Worm (Caenorhabditis elegans) whole organism, dauer: ENCODE measurements around the gene C14E2.7.

ENCODE experiments used
- unc-62 ChIP-seq: sonication (generic microtip); optimal IDR thresholded peaks from 2 replicates; lab custom pipeline; 2017; ENCODE audit warnings: missing biosample characterization, missing genetic modification reagents, missing genetic modification characterization

Gene C14E2.7

DNA sequence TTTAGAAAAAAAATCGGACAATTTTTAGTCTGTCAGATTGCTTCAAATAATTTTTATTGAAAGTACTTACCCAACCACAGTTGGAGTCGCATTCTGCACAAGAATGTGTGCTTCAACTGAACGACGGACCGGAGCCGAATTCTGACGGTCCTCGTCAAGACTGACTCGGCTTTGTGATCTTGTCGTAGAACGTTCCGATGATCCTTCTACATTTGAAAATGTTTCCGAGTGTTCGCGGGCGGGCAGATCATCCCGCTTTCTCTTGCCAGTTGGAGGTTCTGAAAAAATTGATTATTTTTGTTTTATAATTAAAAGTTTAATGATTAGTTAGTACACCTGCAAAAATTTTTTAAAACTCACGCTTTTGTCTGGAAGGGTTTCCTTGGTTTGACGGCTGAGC, 31.5 kb downstream of the C14E2.7 start:
- no peak for TF ChIP-seq unc-62 (GFP tag; lab: Kevin White, UChicago)

DNA sequence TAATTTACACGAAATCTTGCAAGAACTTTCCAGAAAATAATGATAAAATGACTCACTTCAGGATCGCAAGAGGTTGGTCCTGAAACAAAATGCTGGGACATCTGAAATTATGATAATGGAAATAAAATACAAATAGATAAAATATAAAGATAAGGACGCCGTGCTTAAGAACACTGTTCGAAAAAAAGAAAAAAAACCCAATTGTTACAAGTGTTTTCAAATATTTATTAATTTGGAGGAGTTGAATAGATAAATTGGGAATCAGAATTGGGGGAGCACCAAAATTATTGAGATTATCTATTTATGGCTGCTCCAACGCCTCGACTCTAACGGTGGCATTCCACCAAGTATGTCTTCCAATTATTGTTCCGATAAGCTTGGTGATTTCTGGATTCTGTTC, 32.4 kb downstream of the C14E2.7 start, which contains the start of gene ceh-41:
Gene ceh-41, minus strand, starts transcription at position 101 of the 400 bp plus-strand sequence.
- no peak for TF ChIP-seq unc-62 (GFP tag; lab: Kevin White, UChicago)

DNA sequence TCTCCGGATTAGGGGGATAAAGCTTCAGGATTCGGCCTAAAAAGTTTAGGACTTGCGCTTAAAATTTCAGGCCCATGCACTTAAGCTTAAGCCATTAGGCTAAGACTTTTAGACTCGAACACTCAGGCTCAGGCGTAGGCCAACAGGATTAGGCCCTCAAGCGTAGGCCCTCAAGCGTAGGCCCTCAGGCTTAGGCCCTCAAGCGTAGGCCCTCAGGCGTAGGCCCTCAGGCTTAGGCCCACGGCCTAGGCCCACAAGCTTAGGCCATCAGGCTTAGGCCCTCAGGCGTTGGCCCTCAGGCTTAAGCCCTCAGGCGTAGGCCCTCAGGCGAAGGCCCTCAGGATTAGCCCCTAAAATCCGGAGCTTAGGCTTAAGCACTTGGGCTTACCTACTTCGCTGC, 34.3 kb downstream of the C14E2.7 start:
- TF ChIP-seq unc-62 (GFP tag; lab: Kevin White, UChicago), result no peak

DNA sequence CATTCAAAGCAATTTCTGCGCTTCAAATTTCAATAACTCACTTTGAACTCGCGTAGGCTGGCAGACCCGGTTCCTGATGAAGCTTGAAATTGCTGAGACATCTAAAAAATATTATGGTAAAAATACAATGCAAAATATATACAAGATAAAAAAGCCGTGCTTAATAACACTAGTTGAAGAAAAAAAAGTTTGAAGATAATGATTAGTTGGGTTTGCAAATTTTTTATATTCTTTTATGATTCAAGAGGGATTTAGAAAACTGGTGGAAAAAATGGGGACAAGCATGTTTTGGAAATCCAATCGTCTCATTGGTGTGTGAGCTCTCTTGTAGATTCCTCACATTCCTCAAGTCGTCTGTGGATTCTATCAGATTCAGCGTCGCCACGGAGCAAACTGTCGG, 36.4 kb downstream of the C14E2.7 start, which contains the start of gene ceh-21:
Gene ceh-21, minus strand, starts transcription at position 101 of the 400 bp plus-strand sequence.
- TF ChIP-seq unc-62 (GFP tag; lab: Kevin White, UChicago), result no peak

DNA sequence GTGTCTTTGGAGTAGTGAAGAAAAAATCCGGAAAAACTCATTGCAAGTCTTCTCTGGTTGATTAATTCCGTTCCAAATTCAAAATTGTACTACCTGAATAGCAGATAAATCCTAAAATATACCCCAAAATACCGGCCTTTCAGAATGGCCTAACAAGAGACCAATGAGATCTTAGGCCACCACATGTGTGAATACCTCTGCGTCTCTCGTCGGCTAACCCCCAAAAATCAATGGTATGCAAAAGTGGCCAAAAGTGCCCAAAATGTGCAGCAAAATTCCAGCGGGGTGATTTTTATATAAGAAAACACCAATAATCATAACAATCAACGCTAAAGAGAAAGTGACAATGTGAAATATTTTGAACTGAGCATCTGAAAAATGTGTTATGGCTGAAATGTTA, 37.4 kb downstream of the C14E2.7 start, which contains the start of gene T26C11.9:
Gene T26C11.9, minus strand, starts transcription at position 254 of the 400 bp plus-strand sequence.
- TF ChIP-seq unc-62 (GFP tag; lab: Kevin White, UChicago), result no peak

DNA sequence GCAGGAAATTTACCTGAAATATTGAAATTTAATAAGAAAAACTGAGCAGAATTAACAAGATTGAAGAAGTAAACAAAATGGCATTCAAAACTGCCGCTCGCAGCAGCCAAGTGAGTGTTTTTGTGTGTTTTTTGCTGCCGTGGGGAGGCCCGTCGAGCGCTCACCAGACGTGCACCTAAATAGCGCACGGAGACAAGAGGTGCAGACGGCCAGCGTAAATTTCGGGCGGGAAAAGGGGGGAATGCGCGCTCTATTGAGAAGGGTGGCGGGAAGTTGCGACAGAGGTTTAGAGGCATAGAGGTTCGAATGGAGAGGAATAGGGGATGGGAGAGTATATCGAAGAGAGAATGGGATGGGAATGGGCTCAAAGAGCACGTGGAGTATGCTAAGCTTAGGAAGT, 40.0 kb downstream of the C14E2.7 start, which contains the start of gene ceh-39:
Gene ceh-39, minus strand, starts transcription at position 13 of the 400 bp plus-strand sequence.
- TF ChIP-seq unc-62 (GFP tag; lab: Kevin White, UChicago), result no peak

DNA sequence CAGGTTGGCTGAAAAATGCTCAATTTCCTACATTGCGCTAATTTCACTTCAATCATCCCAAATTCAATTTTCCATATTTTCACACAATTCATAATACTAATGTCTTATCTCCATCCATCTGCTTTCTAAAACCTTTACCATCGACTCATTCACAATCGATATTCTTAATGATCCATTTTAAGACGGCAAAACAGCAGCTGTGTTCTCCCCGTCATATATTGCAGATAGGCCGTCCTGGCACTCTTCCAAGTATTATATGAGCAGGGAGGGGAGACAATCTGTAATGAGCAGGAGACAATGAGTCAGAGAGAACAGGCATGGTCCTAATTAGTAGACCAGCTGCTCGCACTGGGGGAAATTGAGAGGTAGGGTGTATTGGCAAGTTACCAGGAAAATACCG, 41.6 kb downstream of the C14E2.7 start:
- TF ChIP-seq unc-62 (GFP tag; lab: Kevin White, UChicago), result no peak

DNA sequence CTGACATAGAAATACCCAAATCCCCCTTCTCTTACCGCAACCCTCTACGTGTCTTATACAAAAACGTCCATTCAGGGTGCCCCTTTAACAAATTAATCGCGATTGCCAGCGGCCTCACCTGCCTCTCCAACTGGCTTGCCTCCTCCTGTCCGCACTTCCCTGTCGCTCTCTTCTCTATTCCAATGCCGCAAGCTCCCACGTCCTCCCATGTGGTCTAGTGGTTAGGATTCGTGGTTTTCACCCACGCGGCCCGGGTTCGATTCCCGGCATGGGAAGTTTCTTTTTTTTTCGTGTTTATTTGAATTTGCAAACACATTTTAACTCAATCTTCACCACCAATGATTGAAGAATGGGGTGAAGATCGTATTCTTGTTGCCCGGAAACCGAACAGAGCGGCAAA, 42.4 kb downstream of the C14E2.7 start:
- TF ChIP-seq unc-62 (GFP tag; lab: Kevin White, UChicago), result no peak

DNA sequence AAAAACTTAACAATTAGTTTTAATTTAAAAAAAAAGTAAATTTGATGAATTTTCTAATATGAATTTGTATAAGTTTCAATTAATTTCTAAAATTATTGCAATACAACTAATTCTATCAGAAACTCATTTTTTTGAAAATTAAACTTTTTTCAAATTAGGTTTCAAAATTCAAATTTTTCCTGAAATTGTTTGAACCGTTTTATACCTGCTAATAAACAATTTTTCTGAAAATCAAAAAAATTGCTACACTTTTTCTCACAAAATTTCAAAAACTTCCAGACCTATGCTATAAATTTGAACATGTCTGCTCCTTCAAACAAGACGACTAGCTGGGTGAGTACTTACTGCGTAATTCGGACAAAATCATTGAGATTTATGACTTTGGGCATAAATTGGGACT, 44.2 kb downstream of the C14E2.7 start, which contains the start of gene T26C11.8:
Gene T26C11.8, plus strand, starts transcription at position 301 of the 400 bp plus-strand sequence.
- no peak for TF ChIP-seq unc-62 (GFP tag; lab: Kevin White, UChicago)

DNA sequence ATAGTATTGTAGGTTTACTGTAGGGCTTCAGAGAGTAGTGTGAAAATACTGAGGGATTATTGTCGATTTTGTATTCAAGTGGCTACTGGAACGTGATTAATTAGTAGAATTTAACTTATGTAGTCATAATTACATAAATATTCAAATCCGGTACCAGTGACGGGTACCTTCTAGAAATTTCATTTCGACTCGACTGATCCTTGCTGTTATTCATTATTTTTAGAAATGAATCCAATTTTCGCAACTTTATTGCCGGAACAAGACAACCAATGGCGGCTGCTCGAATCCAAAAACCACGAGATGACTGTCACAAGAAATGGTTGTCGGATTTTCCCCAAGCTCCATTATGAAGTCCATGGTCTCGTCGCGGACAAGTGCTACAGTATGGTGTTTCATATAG, 48.7 kb downstream of the C14E2.7 start, which contains the start of gene tbx-41:
Gene tbx-41, plus strand, starts transcription at position 301 of the 400 bp plus-strand sequence.
- TF ChIP-seq unc-62 (GFP tag; lab: Kevin White, UChicago), result no peak
